Fruit fly (Drosophila melanogaster): ENCODE measurements around the gene CG34155.

The CG34155 gene

DNA sequence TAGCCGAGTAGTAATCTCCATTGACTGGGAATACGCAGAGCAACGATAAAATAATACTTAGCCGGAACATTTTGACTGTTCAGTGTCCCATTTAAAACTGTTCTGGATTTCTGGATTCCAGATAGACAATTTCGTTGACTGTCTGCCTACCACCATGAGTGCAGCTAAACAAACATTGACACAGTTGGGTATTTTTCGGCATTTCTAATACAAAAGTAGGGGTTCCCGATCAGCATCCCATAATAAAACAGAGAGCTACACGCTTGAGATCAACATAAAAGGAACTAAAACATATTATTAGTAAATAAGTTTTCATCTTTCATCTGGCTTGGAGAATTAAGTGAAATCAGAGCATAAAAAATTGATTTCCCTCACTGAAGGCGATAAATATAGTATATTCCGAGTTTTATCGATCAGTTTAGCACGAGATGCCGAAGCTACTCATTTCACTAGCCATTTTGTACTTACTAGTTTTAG, 54.4 kb downstream of the CG34155 start, which contains the start of the genes PH4alphaSG1 and CG15539:
TSS of gene PH4alphaSG1 (minus strand) at position 101 of the 477 bp plus-strand sequence.
TSS of gene CG15539 (plus strand) at position 427 of the 477 bp plus-strand sequence.
- TF ChIP-seq CG7045 (GFP tag; optimal IDR thresholded peaks at IDR 0.05) (no peak), cic (GFP tag; optimal IDR thresholded peaks at IDR 0.05) (no peak), Hr96 (GFP tag; optimal IDR thresholded peaks at IDR 0.05) (no peak), CG5204 (GFP tag; optimal IDR thresholded peaks at IDR 0.05) (no peak), Mnt (GFP tag; optimal IDR thresholded peaks at IDR 0.05) (no peak)
